Worm (Caenorhabditis elegans): ENCODE results near the gene lgc-28.
"Not testable (repeated sequence)": the region's sequence is repeated elsewhere in the genome, so short reads cannot be mapped to it uniquely, and the experiment has no call there.

Gene lgc-28

ce11 chrII:2673534-2673933 is 48.6 kb downstream of the lgc-28 start, which contains the start of the genes F22E5.20 and F22E5.1:
F22E5.20 (minus strand) TSS chrII:2673634.
F22E5.1 (plus strand) TSS chrII:2673775.
- not testable (repeated sequence) for TF ChIP-seq nhr-12 (tag; optimal IDR thresholded peaks at IDR 0.05); drap-1 (GFP tag; optimal IDR thresholded peaks at IDR 0.05); ceh-83 (GFP tag; optimal IDR thresholded peaks at IDR 0.05)
